Fruit fly (Drosophila melanogaster) whole organism, prepupa: ENCODE measurements around the gene Cad86C.
A peak's percentile ranks its signal among the peaks of the same experiment; 100 is the strongest.

ENCODE experiments used
- CG10631 ChIP-seq: fragments of 200-800 bp; sonication (Bioruptor generic); optimal IDR thresholded peaks from 2 replicates; lab custom pipeline; 2016; ENCODE audit warnings: missing biosample characterization, missing genetic modification characterization
- CG10669 ChIP-seq: fragments of 200-800 bp; sonication (Bioruptor generic); optimal IDR thresholded peaks from 3 replicates; lab custom pipeline; 2018; ENCODE audit warnings: missing biosample characterization, mild to moderate bottlenecking, missing genetic modification characterization, moderate library complexity
- CG11294 ChIP-seq: fragments of 200-800 bp; sonication (Bioruptor generic); IDR thresholded peaks from 2 replicates; pipeline ENCODE4 v1.3.6; 2022; ENCODE audit warnings: missing biosample characterization, missing genetic modification characterization
- CG11762 ChIP-seq: fragments of 200-800 bp; sonication (Bioruptor generic); optimal IDR thresholded peaks from 3 replicates; lab custom pipeline; 2016; ENCODE audit warnings: missing biosample characterization, missing genetic modification characterization; ENCODE audit not compliant: insufficient read depth
- CG11902 ChIP-seq: fragments of 200-800 bp; sonication (Bioruptor generic); optimal IDR thresholded peaks from 3 replicates; lab custom pipeline; 2016; ENCODE audit warnings: missing biosample characterization, missing genetic modification characterization
- CG1621 ChIP-seq: fragments of 200-800 bp; sonication (Bioruptor generic); optimal IDR thresholded peaks from 3 replicates; lab custom pipeline; 2018; ENCODE audit warnings: missing biosample characterization, mild to moderate bottlenecking, missing genetic modification characterization
- CG32006 ChIP-seq: fragments of 200-800 bp; sonication (Bioruptor generic); optimal IDR thresholded peaks from 3 replicates; lab custom pipeline; 2017; ENCODE audit warnings: missing biosample characterization, mild to moderate bottlenecking, missing genetic modification characterization
- CG6276 ChIP-seq: fragments of 200-800 bp; sonication (Bioruptor generic); optimal IDR thresholded peaks from 2 replicates; lab custom pipeline; 2017; ENCODE audit warnings: missing biosample characterization, mild to moderate bottlenecking, missing genetic modification characterization
- CG6792 ChIP-seq: fragments of 200-800 bp; sonication (Bioruptor generic); optimal IDR thresholded peaks from 3 replicates; lab custom pipeline; 2016; ENCODE audit warnings: missing biosample characterization, missing genetic modification characterization
- CG7368 ChIP-seq: fragments of 200-800 bp; sonication (Bioruptor generic); optimal IDR thresholded peaks from 3 replicates; lab custom pipeline; 2016; ENCODE audit warnings: missing biosample characterization, missing genetic modification characterization
- CG8119 ChIP-seq: fragments of 200-800 bp; sonication (Bioruptor generic); IDR thresholded peaks from 3 replicates; pipeline ENCODE4 v1.3.6; 2022; ENCODE audit warnings: missing biosample characterization, missing genetic modification characterization
- CG8319 ChIP-seq: fragments of 200-800 bp; sonication (Bioruptor generic); optimal IDR thresholded peaks from 3 replicates; lab custom pipeline; 2016; ENCODE audit warnings: missing biosample characterization, missing genetic modification characterization
- CG8632 ChIP-seq: fragments of 200-800 bp; sonication (Bioruptor generic); optimal IDR thresholded peaks from 3 replicates; lab custom pipeline; 2016; ENCODE audit warnings: missing biosample characterization, missing genetic modification characterization
- Eip78C ChIP-seq: fragments of 200-800 bp; sonication (Bioruptor generic); peaks from one replicate; lab custom pipeline; 2016; ENCODE audit warnings: missing biosample characterization, missing genetic modification characterization
- Eip93F ChIP-seq: fragments of 200-800 bp; sonication (Bioruptor generic); optimal IDR thresholded peaks from 2 replicates; lab custom pipeline; 2016; ENCODE audit warnings: missing biosample characterization, mild to moderate bottlenecking, missing genetic modification characterization
- Gug ChIP-seq: fragments of 200-800 bp; sonication (Bioruptor generic); IDR thresholded peaks from 2 replicates; pipeline ENCODE4 v1.3.6; 2022; ENCODE audit warnings: missing biosample characterization, missing genetic modification characterization
- Hr39 ChIP-seq: fragments of 200-800 bp; sonication (Bioruptor generic); optimal IDR thresholded peaks from 2 replicates; lab custom pipeline; 2016; ENCODE audit warnings: missing biosample characterization, missing genetic modification characterization
- Hr4 ChIP-seq: fragments of 200-800 bp; sonication (Bioruptor generic); optimal IDR thresholded peaks from 3 replicates; lab custom pipeline; 2016; ENCODE audit warnings: missing biosample characterization, missing genetic modification characterization
- Lpt ChIP-seq: fragments of 200-800 bp; sonication (Bioruptor generic); optimal IDR thresholded peaks from 3 replicates; lab custom pipeline; 2016; ENCODE audit warnings: missing biosample characterization, missing genetic modification characterization
- OdsH ChIP-seq: fragments of 200-800 bp; sonication (Bioruptor generic); optimal IDR thresholded peaks from 3 replicates; lab custom pipeline; 2016; ENCODE audit warnings: missing biosample characterization, missing genetic modification characterization
- Smox ChIP-seq: fragments of 200-800 bp; sonication (Bioruptor generic); optimal IDR thresholded peaks from 3 replicates; lab custom pipeline; 2016; ENCODE audit warnings: missing biosample characterization, missing genetic modification characterization
- achi ChIP-seq: fragments of 200-800 bp; sonication (Bioruptor generic); optimal IDR thresholded peaks from 3 replicates; lab custom pipeline; 2016; ENCODE audit warnings: missing biosample characterization, missing genetic modification characterization
- cyc ChIP-seq: fragments of 200-800 bp; sonication (Bioruptor generic); optimal IDR thresholded peaks from 3 replicates; lab custom pipeline; 2016; ENCODE audit warnings: missing biosample characterization, missing genetic modification characterization
- fkh ChIP-seq: fragments of 200-800 bp; sonication (Bioruptor generic); optimal IDR thresholded peaks from 3 replicates; lab custom pipeline; 2017; ENCODE audit warnings: missing biosample characterization, mild to moderate bottlenecking, missing genetic modification characterization, moderate library complexity
- lz ChIP-seq: fragments of 200-800 bp; sonication (Bioruptor generic); optimal IDR thresholded peaks from 3 replicates; lab custom pipeline; 2016; ENCODE audit warnings: missing biosample characterization, missing genetic modification characterization
- net ChIP-seq: fragments of 200-800 bp; sonication (Bioruptor generic); optimal IDR thresholded peaks from 3 replicates; lab custom pipeline; 2016; ENCODE audit warnings: missing biosample characterization, missing genetic modification characterization
- ss ChIP-seq, 2 experiments: fragments of 200-800 bp; sonication (Bioruptor generic); optimal IDR thresholded peaks; 2 replicates in 1 of 2; 3 replicates in 1 of 2; lab custom pipeline; 2017 to 2018; ENCODE audit warnings: mild to moderate bottlenecking in 2 of 2, missing biosample characterization in 2 of 2, missing genetic modification characterization in 2 of 2, moderate library complexity in 1 of 2
- topi ChIP-seq: fragments of 200-800 bp; sonication (Bioruptor generic); optimal IDR thresholded peaks from 3 replicates; lab custom pipeline; 2016; ENCODE audit warnings: missing biosample characterization, missing genetic modification characterization

The Cad86C gene

DNA sequence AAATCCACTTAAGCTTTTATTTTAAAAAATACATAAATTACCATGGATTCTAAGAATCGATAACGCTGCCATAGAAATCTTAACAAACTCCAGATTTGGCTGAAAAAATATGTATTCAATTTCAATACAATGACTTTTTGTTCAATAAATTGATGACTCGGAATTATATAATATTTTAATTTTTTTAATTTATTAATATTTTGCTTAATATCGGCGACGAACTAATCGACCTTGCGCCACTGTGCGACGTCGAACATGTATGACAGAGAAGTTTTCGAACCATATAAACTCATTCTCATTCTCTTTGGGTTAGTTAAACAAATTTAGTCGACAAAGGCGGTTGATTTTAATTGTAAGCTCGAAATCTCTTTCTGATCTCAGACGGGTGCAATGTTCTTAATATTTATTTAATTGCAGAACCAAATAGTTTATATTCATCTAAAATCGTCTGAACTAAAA is 22.7 kb downstream of the Cad86C start, which contains the start of gene CG42394 (continued):
- TF ChIP-seq lz (GFP tag; lab: Kevin White, UChicago) (peak; percentile 83), CG6792 (GFP tag; lab: Kevin White, UChicago) (peak; percentile 84), CG10631 (GFP tag; lab: Kevin White, UChicago) (peak; percentile 92), cyc (GFP tag; lab: Kevin White, UChicago) (peak; percentile 77), CG8119 (peak; percentile 96), CG32006 (GFP tag; lab: Kevin White, UChicago) (peak; percentile 96), OdsH (peak; percentile 92), CG8632 (GFP tag; lab: Kevin White, UChicago) (peak; percentile 89)

DNA sequence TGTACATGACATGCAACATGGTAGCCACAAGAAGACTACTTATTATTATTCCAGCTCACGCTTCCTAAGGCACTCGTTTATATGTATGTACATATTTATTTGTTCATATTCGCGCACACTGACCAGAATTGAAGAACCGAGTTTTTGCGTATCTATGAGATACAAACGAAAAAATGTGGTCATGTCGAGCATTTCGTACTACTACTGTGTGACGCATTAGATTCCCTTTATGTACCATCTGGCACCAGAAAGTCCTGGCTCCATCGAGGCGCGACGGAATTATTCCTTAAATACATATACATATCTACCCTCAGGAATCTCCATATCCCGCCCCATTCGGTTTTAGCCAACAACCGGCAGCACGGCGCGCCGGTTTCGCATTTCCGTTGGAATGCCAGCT is 23.8 kb downstream of the Cad86C start:
- TF ChIP-seq Eip78C (GFP tag; lab: Kevin White, UChicago): peak; percentile 5
- no peak for TF ChIP-seq Hr39
- TF ChIP-seq, all 60 proteins: peak for 1

DNA sequence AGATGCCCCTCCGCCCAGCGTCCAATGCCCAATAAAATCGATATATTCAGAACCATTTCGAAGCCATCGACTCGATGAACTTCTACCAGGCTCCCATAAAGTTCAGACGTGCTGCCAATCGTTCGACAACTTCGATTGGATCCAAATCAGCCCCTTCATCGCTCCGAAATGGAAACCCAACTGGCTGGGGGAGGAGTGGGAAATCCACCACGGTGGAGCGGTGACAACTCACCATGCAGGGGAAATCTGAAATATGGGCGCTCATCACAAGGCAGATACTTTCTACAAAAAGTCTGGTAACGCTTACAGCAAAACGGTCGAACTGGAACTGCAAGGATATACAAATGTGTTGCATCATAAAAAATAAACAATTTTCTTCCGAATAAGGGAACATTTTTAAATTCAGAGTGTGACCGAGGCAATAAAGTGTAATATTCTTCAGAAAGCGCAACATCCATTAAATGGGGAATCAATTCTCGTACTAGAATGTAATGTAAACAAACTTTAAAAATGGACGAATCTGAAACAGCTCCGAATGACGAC is 25.4 kb downstream of the Cad86C start, which contains the start of gene CG4565:
Gene CG4565 (plus strand): TSS at position 493 of the 543 bp plus-strand sequence.
- no peak for TF ChIP-seq topi
- no peak for TF ChIP-seq Hr4
- TF ChIP-seq ss (GFP tag; optimal IDR thresholded peaks at IDR 0.05; lab: Kevin White, UChicago): no peak
- no peak for TF ChIP-seq CG10669 (GFP tag; lab: Kevin White, UChicago)
- TF ChIP-seq Eip93F (GFP tag; lab: Kevin White, UChicago): no peak
- peak; percentile 24 for TF ChIP-seq Eip78C (GFP tag; lab: Kevin White, UChicago)
- no peak for TF ChIP-seq achi
- TF ChIP-seq fkh: peak; percentile 49
- no peak for TF ChIP-seq CG8319
- no peak for TF ChIP-seq CG11902
- TF ChIP-seq, all 60 proteins: peak for 2

DNA sequence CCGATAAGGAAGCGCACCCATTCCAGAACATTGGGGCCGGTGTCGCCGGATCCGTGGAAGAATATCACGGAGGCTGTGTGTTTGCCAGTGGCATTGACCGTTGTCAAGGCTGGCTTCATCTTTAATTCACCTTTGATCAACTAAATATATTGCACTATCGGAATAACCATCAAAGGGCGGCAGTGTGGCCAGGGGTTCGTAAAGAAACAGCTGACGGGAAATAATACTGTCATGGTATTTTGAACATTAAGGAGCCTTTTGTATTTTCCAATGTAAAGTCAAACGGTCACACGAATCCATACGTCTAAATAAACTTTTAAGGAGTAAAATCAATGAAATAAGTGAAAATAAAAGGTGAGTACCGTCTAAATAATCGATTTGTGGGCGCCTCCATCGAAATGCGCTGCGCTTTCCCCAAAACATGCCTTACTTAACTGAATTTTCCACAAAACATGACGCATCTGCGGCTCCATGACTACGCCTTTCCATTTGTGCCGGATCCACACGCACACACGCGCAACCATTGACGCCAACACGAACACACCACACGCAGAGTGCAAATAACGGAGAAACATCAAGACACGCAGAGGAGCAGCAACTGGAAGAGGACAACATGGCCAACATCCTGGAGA is 27.5 kb downstream of the Cad86C start, which contains the start of the genes CG6567 and CG4511:
Gene CG6567 (minus strand): TSS at position 209 of the 632 bp plus-strand sequence.
Gene CG4511 (plus strand): TSS at position 259 of the 632 bp plus-strand sequence.
- TF ChIP-seq CG1621 (tag; lab: Kevin White, UChicago) (peak; percentile 87), CG6276 (no peak), topi (no peak), Lpt (GFP tag; lab: Kevin White, UChicago) (no peak)

DNA sequence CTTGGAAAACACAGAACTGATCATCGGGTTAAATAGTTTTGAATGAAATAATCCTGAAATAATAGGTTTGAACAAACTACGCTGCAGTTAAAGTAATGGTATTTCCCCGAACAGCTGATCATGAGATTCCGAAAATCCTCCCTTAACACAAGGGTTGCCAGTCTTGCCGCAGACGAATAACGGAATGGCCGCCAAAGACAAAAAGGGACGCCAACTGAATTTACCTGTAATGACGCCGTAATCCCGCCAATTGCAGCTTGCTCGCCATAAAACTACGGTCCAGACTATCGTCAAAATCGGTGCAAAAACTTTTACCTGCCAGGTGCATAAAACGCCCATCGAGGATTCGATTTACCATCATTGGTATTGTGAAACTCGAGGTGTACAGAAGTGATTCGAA is 29.7 kb downstream of the Cad86C start, which contains the start of gene CG4570:
Gene CG4570 (plus strand): TSS at position 190 of the 400 bp plus-strand sequence.
- no peak for TF ChIP-seq CG11294 (GFP tag; lab: Robert Waterston, UW)
- no peak for TF ChIP-seq lz (GFP tag; lab: Kevin White, UChicago)
- no peak for TF ChIP-seq Gug (GFP tag; lab: Robert Waterston, UW)

DNA sequence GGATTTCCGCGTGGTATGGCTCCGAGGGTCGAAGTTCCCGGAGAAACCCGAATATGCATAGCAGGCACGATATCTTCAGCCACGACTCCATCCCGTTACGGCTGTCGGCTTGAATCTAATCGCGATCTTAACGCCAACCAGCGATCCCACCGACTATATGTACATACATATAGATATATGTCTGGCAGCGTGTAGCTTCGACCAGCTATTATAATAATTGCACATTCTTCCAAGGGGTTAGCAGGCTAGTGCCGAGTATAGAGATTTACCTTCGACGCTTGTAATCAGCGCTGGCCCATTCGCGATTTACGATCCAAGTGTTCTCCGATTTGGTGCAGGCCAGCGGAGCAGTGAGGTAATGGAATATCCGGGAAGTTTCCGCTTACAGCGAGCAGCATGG is 32.8 kb downstream of the Cad86C start, which contains the start of gene CG14694:
Gene CG14694 (minus strand): TSS at position 101 of the 400 bp plus-strand sequence.
- TF ChIP-seq CG7368 (no peak), CG11294 (GFP tag; lab: Robert Waterston, UW) (no peak), Smox (GFP tag; lab: Kevin White, UChicago) (no peak), net (GFP tag; lab: Kevin White, UChicago) (no peak), CG11762 (GFP tag; lab: Kevin White, UChicago) (no peak), CG10669 (GFP tag; lab: Kevin White, UChicago) (no peak)
